Comparison of ENCODE assay signal across 1 fruit fly cellular context in the genomic region with DNA sequence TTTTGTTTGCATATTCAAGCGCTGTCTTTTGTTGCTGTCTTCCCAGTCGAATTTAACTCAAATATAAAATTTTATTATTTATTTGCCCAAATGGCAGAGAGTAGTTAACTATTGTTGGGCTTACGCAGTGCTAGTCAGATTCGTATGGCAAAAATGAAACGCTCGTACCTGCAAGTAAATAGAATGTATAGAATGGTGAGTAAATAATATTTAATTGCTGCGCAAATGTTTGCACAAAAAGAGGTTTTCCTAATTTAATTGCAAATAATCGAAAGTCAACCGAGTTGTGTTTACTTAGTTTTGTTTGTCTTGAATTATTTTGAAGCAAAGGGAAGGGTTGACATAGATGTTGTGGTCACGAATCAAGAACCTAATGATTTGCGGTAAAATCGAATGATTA.
TF ChIP-seq lines count a peak whose summit lies in the region.

No protein-coding gene starts in this region.

TF ChIP-seq in whole organism, embryonic, 481 proteins besides CTCF, POLR2A, EP300 and RAD21 (continued from another document):
- TF ChIP-seq CG17568 (GFP tag; optimal IDR thresholded peaks at IDR 0.05; lab: Kevin White, UChicago), result peak; percentile 9
